Worm (Caenorhabditis elegans) whole organism, young adult: Measurements from ENCODE around the gene spl-3.

Experiments used
- K12H6.12 ChIP-seq: fragments of 200-800 bp; sonication (Bioruptor generic); optimal IDR thresholded peaks from 2 replicates; lab custom pipeline; 2018; ENCODE audit warnings: mild to moderate bottlenecking, missing genetic modification characterization, missing compliant biosample characterization
- ceh-58 ChIP-seq: fragments of 200-800 bp; sonication (Bioruptor generic); IDR thresholded peaks from 2 replicates; pipeline ENCODE4 v1.3.6; 2022; ENCODE audit warnings: missing genetic modification characterization, missing compliant biosample characterization
- ceh-91 ChIP-seq: fragments of 200-800 bp; sonication (Bioruptor generic); IDR thresholded peaks from 2 replicates; pipeline ENCODE4 v1.3.6; 2022; ENCODE audit warnings: missing genetic modification reagents, missing genetic modification characterization, missing compliant biosample characterization
- die-1 ChIP-seq: sonication (generic microtip); optimal IDR thresholded peaks from 2 replicates; lab custom pipeline; 2016; ENCODE audit warnings: missing genotype, mild to moderate bottlenecking, missing genetic modification characterization, missing compliant biosample characterization
- egl-44 ChIP-seq: fragments of 200-800 bp; sonication (Bioruptor generic); IDR thresholded peaks from 2 replicates; pipeline ENCODE4 v1.3.6; 2022; ENCODE audit warnings: missing genetic modification reagents, missing genetic modification characterization, missing compliant biosample characterization
- lin-35 ChIP-seq, 3 experiments: fragments of 150-350 bp in 2 of 3; sonication (generic microtip) in 1 of 3; optimal IDR thresholded peaks; 2 replicates each; lab custom pipeline; 2014 to 2018; ENCODE audit warnings: missing biosample characterization in 3 of 3, missing genetic modification characterization in 3 of 3, missing genetic modification reagents in 3 of 3
- nfya-1 ChIP-seq: sonication (generic microtip); optimal IDR thresholded peaks from 2 replicates; lab custom pipeline; 2017; ENCODE audit warnings: antibody characterized with exemption, missing compliant biosample characterization, missing genetic modification characterization, borderline replicate concordance; ENCODE audit not compliant: insufficient read depth
- snpc-1.3 ChIP-seq: sonication (generic microtip); optimal IDR thresholded peaks from 2 replicates; lab custom pipeline; 2017; ENCODE audit warnings: missing genetic modification characterization, mild to moderate bottlenecking, missing compliant biosample characterization, antibody characterized with exemption, moderate library complexity, missing genotype, missing genetic modification reagents; ENCODE audit not compliant: insufficient read depth
- unc-130 ChIP-seq: sonication (generic microtip); optimal IDR thresholded peaks from 2 replicates; lab custom pipeline; 2016; ENCODE audit warnings: missing genetic modification reagents, missing genetic modification characterization, missing compliant biosample characterization
- unc-62 ChIP-seq: fragments of 150-350 bp; optimal IDR thresholded peaks from 2 replicates; lab custom pipeline; 2014; ENCODE audit warnings: missing biosample characterization, missing genetic modification reagents, missing genetic modification characterization

DNA sequence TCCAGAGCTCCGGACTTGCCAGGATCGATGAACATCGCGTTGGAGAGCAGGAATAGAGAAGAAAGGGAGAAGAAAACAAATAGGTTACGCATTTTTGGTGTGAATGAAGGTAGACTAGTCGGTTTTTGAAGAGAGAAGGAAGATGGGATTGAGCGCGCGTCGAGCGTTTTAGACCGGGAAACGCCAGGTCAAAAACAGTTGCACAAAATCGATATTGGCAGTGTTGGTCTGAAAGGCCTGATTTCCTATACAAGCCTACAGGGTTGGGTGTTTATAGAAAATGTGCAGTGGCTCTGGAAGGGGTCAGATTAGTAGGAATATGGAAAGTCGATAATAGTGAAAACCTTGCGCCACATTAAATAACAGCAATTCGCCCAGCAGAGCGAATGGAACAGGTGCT is 12.0 kb downstream of the spl-3 start, which contains the start of gene dsl-2:
- TF ChIP-seq snpc-1.3 (no peak), unc-62 (GFP tag; lab: Kevin White, UChicago) (no peak), nfya-1 (tag; lab: Kevin White, UChicago) (no peak), egl-44 (GFP tag; lab: Robert Waterston, UW) (no peak), unc-130 (GFP tag; lab: Kevin White, UChicago) (no peak), ceh-58 (GFP tag; lab: Robert Waterston, UW) (no peak), lin-35 (GFP tag; optimal IDR thresholded peaks at IDR 0.05; lab: Kevin White, UChicago) (no peak), die-1 (tag; lab: Kevin White, UChicago) (no peak), K12H6.12 (tag; lab: Kevin White, UChicago) (no peak), ceh-91 (GFP tag; lab: Robert Waterston, UW) (no peak)
